Worm (Caenorhabditis elegans): ENCODE results near the gene C55C3.73.

- TF ChIP-seq ama-1 (optimal IDR thresholded peaks at IDR 0.05) (no peak), snu-23 (GFP tag; optimal IDR thresholded peaks at IDR 0.05) (no peak), sptf-1 (tag; optimal IDR thresholded peaks at IDR 0.05) (no peak), jun-1 (tag; optimal IDR thresholded peaks at IDR 0.05) (no peak), dsc-1 (tag; optimal IDR thresholded peaks at IDR 0.05) (no peak), nhr-237 (tag; optimal IDR thresholded peaks at IDR 0.05) (no peak), blmp-1 (tag; optimal IDR thresholded peaks at IDR 0.05) (no peak)
Measured at ce11 chrIV:5659461-5659860, 43.8 kb downstream of the C55C3.73 start.

Measured in whole organism, L1 larva.